Fruit fly (Drosophila melanogaster): Measurements from ENCODE around the gene CG32572.

CG32572 gene

dm6 chrX:16691440-16691839 lies 29.5 kb upstream of the CG32572 start (continued):
- TF ChIP-seq sc (optimal IDR thresholded peaks at IDR 0.05) (no peak), sc (GFP tag; optimal IDR thresholded peaks at IDR 0.05) (peak; percentile 81), ken (GFP tag; IDR thresholded peaks at IDR 0.05) (peak; percentile 89), dati (GFP tag; IDR thresholded peaks at IDR 0.05) (peak; percentile 83), CG43689 (GFP tag; IDR thresholded peaks at IDR 0.05) (no peak), CG3847 (GFP tag; IDR thresholded peaks at IDR 0.05) (peak; percentile 61), CG17359 (tag; optimal IDR thresholded peaks at IDR 0.05) (peak; percentile 89), trem (tag; optimal IDR thresholded peaks at IDR 0.05) (peak; percentile 77), chm (GFP tag; IDR thresholded peaks at IDR 0.05) (peak; percentile 93), hb (GFP tag; IDR thresholded peaks at IDR 0.05; ENCODE audit: partially characterized antibody) (no peak), sisA (GFP tag; IDR thresholded peaks at IDR 0.05) (peak; percentile 85), Dp (GFP tag; optimal IDR thresholded peaks at IDR 0.05) (no peak), lbe (GFP tag; optimal IDR thresholded peaks at IDR 0.05) (no peak), CG8290 (GFP tag; optimal IDR thresholded peaks at IDR 0.05) (peak; percentile 65), CG8290 (tag; optimal IDR thresholded peaks at IDR 0.05) (peak in 1 of 2 experiments; percentile 88), ftz-f1 (GFP tag; optimal IDR thresholded peaks at IDR 0.05) (no peak), phol (tag; optimal IDR thresholded peaks at IDR 0.05) (peak; percentile 84), repo (GFP tag; optimal IDR thresholded peaks at IDR 0.05) (peak; percentile 82), TFAM (GFP tag; optimal IDR thresholded peaks at IDR 0.05) (peak; percentile 66), CG4730 (GFP tag; IDR thresholded peaks at IDR 0.05) (peak; percentile 68), Trl (optimal IDR thresholded peaks at IDR 0.05) (no peak), Trl (GFP tag; optimal IDR thresholded peaks at IDR 0.05) (peak; percentile 90), HLHmδ (GFP tag; optimal IDR thresholded peaks at IDR 0.05) (no peak), Rx (GFP tag; IDR thresholded peaks at IDR 0.05) (peak; percentile 89), Doc3 (GFP tag; IDR thresholded peaks at IDR 0.05; ENCODE audit: partially characterized antibody) (no peak), wek (GFP tag; optimal IDR thresholded peaks at IDR 0.05) (peak; percentile 74), Ravus (GFP tag; IDR thresholded peaks at IDR 0.05) (peak; percentile 37; the same call in 1 of the 2 replicates), stwl (tag; optimal IDR thresholded peaks at IDR 0.05) (peak; percentile 6), CG6813 (GFP tag; optimal IDR thresholded peaks at IDR 0.05) (peak; percentile 72), run (tag; optimal IDR thresholded peaks at IDR 0.05) (peak; percentile 65), vvl (GFP tag; IDR thresholded peaks at IDR 0.05) (peak; percentile 91), CG6765 (GFP tag; optimal IDR thresholded peaks at IDR 0.05) (no peak), CG2678 (tag; optimal IDR thresholded peaks at IDR 0.05) (peak; percentile 84), CG7357 (GFP tag; IDR thresholded peaks at IDR 0.05) (peak; percentile 76), YL-1 (GFP tag; optimal IDR thresholded peaks at IDR 0.05) (peak; percentile 1), CG1603 (tag; optimal IDR thresholded peaks at IDR 0.05) (peak; percentile 94), CG11398 (GFP tag; optimal IDR thresholded peaks at IDR 0.05) (peak; percentile 84), Antp (GFP tag; optimal IDR thresholded peaks at IDR 0.05) (peak; percentile 91), CG12942 (GFP tag; optimal IDR thresholded peaks at IDR 0.05) (peak; percentile 83), CG1233 (GFP tag; optimal IDR thresholded peaks at IDR 0.05) (peak; percentile 77), CG10959 (GFP tag; IDR thresholded peaks at IDR 0.05) (peak; percentile 75), CG15479 (GFP tag; optimal IDR thresholded peaks at IDR 0.05) (no peak), prd (optimal IDR thresholded peaks at IDR 0.05) (no peak), prd (GFP tag; IDR thresholded peaks at IDR 0.05) (peak; percentile 91), CG9727 (GFP tag; optimal IDR thresholded peaks at IDR 0.05) (peak; percentile 75), CrebB (tag; optimal IDR thresholded peaks at IDR 0.05) (peak; percentile 74), PHDP (tag; optimal IDR thresholded peaks at IDR 0.05) (peak; percentile 82), CG15073 (GFP tag; optimal IDR thresholded peaks at IDR 0.05) (peak; percentile 46), dm (GFP tag; optimal IDR thresholded peaks at IDR 0.05) (peak; percentile 36), gt (GFP tag; IDR thresholded peaks at IDR 0.05) (peak; percentile 24; the same call in 1 of the 2 replicates), pan (optimal IDR thresholded peaks at IDR 0.05) (no peak), pan (GFP tag; optimal IDR thresholded peaks at IDR 0.05 in 1 of 2, IDR thresholded peaks at IDR 0.05 in 1 of 2) (peak in 1 of 2 experiments; percentile 88), Atf3 (GFP tag; optimal IDR thresholded peaks at IDR 0.05) (peak; percentile 82)
